Fruit fly (Drosophila melanogaster): ENCODE results near the gene ema.

Gene ema

dm6 chr3R:16432665-16433065 lies 8.8 kb downstream of the ema start, which contains the start of gene Fntb (continued):
- TF ChIP-seq Hr51 (GFP tag; optimal IDR thresholded peaks at IDR 0.05) (no peak), Sin3A (optimal IDR thresholded peaks at IDR 0.05) (no peak), Vsx1 (GFP tag; optimal IDR thresholded peaks at IDR 0.05) (no peak), CG17829 (tag; optimal IDR thresholded peaks at IDR 0.05) (peak; percentile 75), CG12942 (GFP tag; optimal IDR thresholded peaks at IDR 0.05) (peak; percentile 57), CG9932 (GFP tag; IDR thresholded peaks at IDR 0.05) (peak; percentile 71), al (GFP tag; IDR thresholded peaks at IDR 0.05) (peak; percentile 66), PHDP (tag; optimal IDR thresholded peaks at IDR 0.05) (peak; percentile 81), zen2 (GFP tag; IDR thresholded peaks at IDR 0.05; ENCODE audit: partially characterized antibody) (no peak), sr (GFP tag; IDR thresholded peaks at IDR 0.05) (no peak), NK7.1 (GFP tag; optimal IDR thresholded peaks at IDR 0.05) (peak; percentile 26), CG1792 (GFP tag; optimal IDR thresholded peaks at IDR 0.05) (no peak), zf30C (GFP tag; optimal IDR thresholded peaks at IDR 0.05) (no peak), ara (GFP tag; IDR thresholded peaks at IDR 0.05) (no peak), CG31224 (GFP tag; IDR thresholded peaks at IDR 0.05) (no peak), CG12744 (GFP tag; optimal IDR thresholded peaks at IDR 0.05) (peak; percentile 11), btn (GFP tag; optimal IDR thresholded peaks at IDR 0.05) (no peak), Hr3 (GFP tag; optimal IDR thresholded peaks at IDR 0.05) (peak; percentile 76), maf-S (GFP tag; optimal IDR thresholded peaks at IDR 0.05) (peak; percentile 10), CTCF (GFP tag; optimal IDR thresholded peaks at IDR 0.05) (no peak), CG16863 (GFP tag; optimal IDR thresholded peaks at IDR 0.05) (peak; percentile 7), CG10565 (GFP tag; optimal IDR thresholded peaks at IDR 0.05) (no peak), CG10274 (GFP tag; optimal IDR thresholded peaks at IDR 0.05) (no peak), CG12299 (tag; optimal IDR thresholded peaks at IDR 0.05) (peak; percentile 48), CG15479 (GFP tag; optimal IDR thresholded peaks at IDR 0.05) (no peak), CG12769 (tag; optimal IDR thresholded peaks at IDR 0.05) (no peak), CG17385 (GFP tag; optimal IDR thresholded peaks at IDR 0.05) (peak; percentile 71), Dbx (GFP tag; IDR thresholded peaks at IDR 0.05) (peak; percentile 65; the same call in 2 of the 3 replicates), CG6813 (GFP tag; optimal IDR thresholded peaks at IDR 0.05) (peak; percentile 13), Doc2 (GFP tag; IDR thresholded peaks at IDR 0.05) (no peak), hbn (GFP tag; IDR thresholded peaks at IDR 0.05; ENCODE audit: partially characterized antibody) (no peak), CG34224 (GFP tag; IDR thresholded peaks at IDR 0.05; ENCODE audit: partially characterized antibody) (peak; percentile 35; the same call in 1 of the 3 replicates), CG30403 (GFP tag; optimal IDR thresholded peaks at IDR 0.05) (peak; percentile 80), CG3995 (GFP tag; optimal IDR thresholded peaks at IDR 0.05) (peak; percentile 55), H15 (GFP tag; IDR thresholded peaks at IDR 0.05) (no peak), eve (GFP tag; optimal IDR thresholded peaks at IDR 0.05) (no peak), HHEX (GFP tag; optimal IDR thresholded peaks at IDR 0.05) (peak; percentile 63), CG18476 (GFP tag; optimal IDR thresholded peaks at IDR 0.05) (peak; percentile 65), sc (optimal IDR thresholded peaks at IDR 0.05) (no peak), sc (GFP tag; optimal IDR thresholded peaks at IDR 0.05) (peak; percentile 39), HLH54F (GFP tag; optimal IDR thresholded peaks at IDR 0.05) (peak; percentile 51), vnd (GFP tag; IDR thresholded peaks at IDR 0.05; ENCODE audit: partially characterized antibody) (no peak), br (optimal IDR thresholded peaks at IDR 0.05) (no peak), Neu2 (GFP tag; optimal IDR thresholded peaks at IDR 0.05; ENCODE audit: borderline replicate concordance) (no peak), kay (GFP tag; optimal IDR thresholded peaks at IDR 0.05) (peak; percentile 19), CG12236 (GFP tag; optimal IDR thresholded peaks at IDR 0.05) (no peak), CG11247 (GFP tag; IDR thresholded peaks at IDR 0.05) (peak; percentile 40; the same call in 1 of the 2 replicates), bbx (GFP tag; IDR thresholded peaks at IDR 0.05; ENCODE audit: partially characterized antibody) (no peak), kni (GFP tag; optimal IDR thresholded peaks at IDR 0.05) (no peak), CG2875 (GFP tag; optimal IDR thresholded peaks at IDR 0.05) (peak; percentile 44), odd (GFP tag; optimal IDR thresholded peaks at IDR 0.05) (no peak), Awh (GFP tag; IDR thresholded peaks at IDR 0.05) (0 out of 2 replicates have a peak, but pooled peaks have one; percentile 51)
